Fruit fly (Drosophila melanogaster): ENCODE measurements around the gene jb.
A peak's percentile ranks its signal among the peaks of the same experiment; 100 is the strongest.

The jb gene

dm6 chrX:20391230-20391629 is 624 bp upstream of the jb start:
- TF ChIP-seq dl (GFP tag; optimal IDR thresholded peaks at IDR 0.05; ENCODE audit: insufficient read depth in 1 of 2, partially characterized antibody in 2 of 2) (no peak), Myc (optimal IDR thresholded peaks at IDR 0.05) (peak; percentile 37), sage (GFP tag; optimal IDR thresholded peaks at IDR 0.05) (no peak), dsf (GFP tag; optimal IDR thresholded peaks at IDR 0.05; ENCODE audit: borderline replicate concordance) (no peak)

DNA sequence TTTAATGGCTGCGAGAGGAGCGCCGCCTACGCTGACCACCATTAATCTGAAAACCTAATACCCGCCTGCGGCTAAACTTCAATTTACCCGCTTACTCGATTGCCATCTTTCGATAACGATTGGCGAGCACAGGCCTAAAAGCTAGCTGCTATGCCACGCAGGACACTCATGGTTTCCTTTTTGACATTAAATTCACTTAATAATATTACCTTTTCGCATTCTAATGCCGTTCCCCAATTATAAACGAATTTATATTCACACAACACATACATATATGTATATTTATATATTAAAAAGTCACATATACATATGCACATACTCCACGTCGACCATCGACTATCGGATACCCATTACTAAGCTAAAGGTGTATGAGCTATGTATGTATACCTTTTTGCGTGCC is 973 bp downstream of the jb start:
- TF ChIP-seq Mio (GFP tag; optimal IDR thresholded peaks at IDR 0.05) (no peak), lola (GFP tag; optimal IDR thresholded peaks at IDR 0.05) (no peak), CG32264 (GFP tag; optimal IDR thresholded peaks at IDR 0.05) (no peak), dsf (GFP tag; optimal IDR thresholded peaks at IDR 0.05; ENCODE audit: borderline replicate concordance) (no peak), pan (optimal IDR thresholded peaks at IDR 0.05) (no peak), Abd-B (GFP tag; optimal IDR thresholded peaks at IDR 0.05) (no peak), Vsx2 (GFP tag; optimal IDR thresholded peaks at IDR 0.05; ENCODE audit: partially characterized antibody) (no peak), OdsH (GFP tag; optimal IDR thresholded peaks at IDR 0.05) (no peak), Sp1 (GFP tag; optimal IDR thresholded peaks at IDR 0.05) (no peak), dmrt93B (GFP tag; optimal IDR thresholded peaks at IDR 0.05) (no peak)

DNA sequence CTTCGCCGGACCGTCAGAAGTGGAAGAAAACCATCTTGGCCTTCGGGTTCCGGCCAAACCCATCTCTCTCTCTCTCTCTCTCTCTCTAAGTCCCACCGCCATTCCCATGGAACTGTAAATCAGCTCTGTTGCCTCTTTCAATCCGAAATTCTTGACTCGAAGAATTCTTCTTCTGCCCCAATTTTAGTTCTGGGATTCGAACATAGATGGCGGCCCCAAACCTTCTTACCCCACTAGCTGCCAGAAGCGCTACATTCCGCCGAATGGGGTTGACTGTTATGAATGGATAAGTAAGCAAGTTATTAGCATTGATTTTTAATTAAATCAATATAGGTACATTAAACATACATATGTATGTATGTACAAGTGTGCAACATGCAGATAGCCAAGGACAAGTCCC is 4.7 kb downstream of the jb start:
- TF ChIP-seq tai (GFP tag; optimal IDR thresholded peaks at IDR 0.05) (no peak), ey (GFP tag; optimal IDR thresholded peaks at IDR 0.05) (no peak), woc (GFP tag; optimal IDR thresholded peaks at IDR 0.05) (no peak), sage (GFP tag; optimal IDR thresholded peaks at IDR 0.05) (no peak), sv (GFP tag; optimal IDR thresholded peaks at IDR 0.05) (no peak), Dif (GFP tag; optimal IDR thresholded peaks at IDR 0.05; ENCODE audit: partially characterized antibody) (no peak), br (GFP tag; optimal IDR thresholded peaks at IDR 0.05) (no peak), dsf (GFP tag; optimal IDR thresholded peaks at IDR 0.05; ENCODE audit: borderline replicate concordance) (no peak), Hr78 (GFP tag; optimal IDR thresholded peaks at IDR 0.05) (no peak), dmrt93B (GFP tag; optimal IDR thresholded peaks at IDR 0.05) (no peak), Sp1 (GFP tag; optimal IDR thresholded peaks at IDR 0.05) (no peak)

dm6 chrX:20376422-20376821 is 14.2 kb downstream of the jb start, which contains the start of gene CG12679:
Gene CG12679 (minus strand): TSS chrX:20376522.
- TF ChIP-seq ey (GFP tag; optimal IDR thresholded peaks at IDR 0.05) (no peak), GATAd (GFP tag; optimal IDR thresholded peaks at IDR 0.05) (no peak), CG9705 (GFP tag; optimal IDR thresholded peaks at IDR 0.05) (no peak), psq (GFP tag; optimal IDR thresholded peaks at IDR 0.05) (no peak), dsf (GFP tag; optimal IDR thresholded peaks at IDR 0.05; ENCODE audit: borderline replicate concordance) (no peak), jim (GFP tag; optimal IDR thresholded peaks at IDR 0.05) (no peak), brk (GFP tag; optimal IDR thresholded peaks at IDR 0.05) (no peak), dl (GFP tag; optimal IDR thresholded peaks at IDR 0.05; ENCODE audit: insufficient read depth in 1 of 2, partially characterized antibody in 2 of 2) (no peak), Myc (optimal IDR thresholded peaks at IDR 0.05) (no peak), rgr (GFP tag; optimal IDR thresholded peaks at IDR 0.05) (no peak), OdsH (GFP tag; optimal IDR thresholded peaks at IDR 0.05) (no peak), Abd-B (GFP tag; optimal IDR thresholded peaks at IDR 0.05) (no peak)

DNA sequence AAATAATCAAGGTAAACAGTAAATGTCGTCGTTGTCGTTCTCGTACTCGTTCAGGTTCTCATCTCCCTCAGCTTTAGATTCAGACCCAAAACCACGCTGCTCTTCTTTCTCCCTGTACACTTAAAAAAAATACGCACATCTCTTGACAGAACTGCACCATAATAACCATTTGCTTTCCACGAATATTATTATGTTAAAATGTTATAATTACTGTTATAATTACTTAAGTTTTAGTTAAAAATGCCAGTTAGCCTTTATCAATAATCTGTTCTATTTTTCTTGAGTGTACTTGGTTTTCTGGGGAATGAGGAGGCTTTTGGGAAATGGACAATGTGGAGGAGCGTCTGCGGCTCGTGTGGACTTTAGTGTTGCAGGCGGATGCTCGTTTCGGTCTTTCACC is 48.4 kb downstream of the jb start:
- TF ChIP-seq ey (GFP tag; optimal IDR thresholded peaks at IDR 0.05), result no peak
- no peak for TF ChIP-seq Mio (GFP tag; optimal IDR thresholded peaks at IDR 0.05)
- TF ChIP-seq Hr78 (GFP tag; optimal IDR thresholded peaks at IDR 0.05), result no peak
- no peak for TF ChIP-seq br (GFP tag; optimal IDR thresholded peaks at IDR 0.05)
- no peak for TF ChIP-seq Abd-B (GFP tag; optimal IDR thresholded peaks at IDR 0.05)
- TF ChIP-seq N (GFP tag; optimal IDR thresholded peaks at IDR 0.05), result no peak
- TF ChIP-seq Dif (GFP tag; optimal IDR thresholded peaks at IDR 0.05; ENCODE audit: partially characterized antibody), result no peak
- no peak for TF ChIP-seq brk (GFP tag; optimal IDR thresholded peaks at IDR 0.05)
- no peak for TF ChIP-seq h (GFP tag; optimal IDR thresholded peaks at IDR 0.05)
- no peak for TF ChIP-seq CG9705 (GFP tag; optimal IDR thresholded peaks at IDR 0.05)
- no peak for TF ChIP-seq CG32264 (GFP tag; optimal IDR thresholded peaks at IDR 0.05)
- no peak for TF ChIP-seq Myc (optimal IDR thresholded peaks at IDR 0.05)
- TF ChIP-seq lola (GFP tag; optimal IDR thresholded peaks at IDR 0.05), result no peak
- TF ChIP-seq dmrt93B (GFP tag; optimal IDR thresholded peaks at IDR 0.05), result no peak

Measured in whole organism, wandering third instar larva.